Fruit fly (Drosophila melanogaster) whole organism, prepupa: ENCODE results near the gene CG15742.

Source experiments
- CG10631 ChIP-seq: fragments of 200-800 bp; sonication (Bioruptor generic); optimal IDR thresholded peaks from 2 replicates; lab custom pipeline; 2016; ENCODE audit warnings: missing biosample characterization, missing genetic modification characterization
- CG10669 ChIP-seq: fragments of 200-800 bp; sonication (Bioruptor generic); optimal IDR thresholded peaks from 3 replicates; lab custom pipeline; 2018; ENCODE audit warnings: missing biosample characterization, mild to moderate bottlenecking, missing genetic modification characterization, moderate library complexity
- CG11294 ChIP-seq: fragments of 200-800 bp; sonication (Bioruptor generic); IDR thresholded peaks from 2 replicates; pipeline ENCODE4 v1.3.6; 2022; ENCODE audit warnings: missing biosample characterization, missing genetic modification characterization
- CG11762 ChIP-seq: fragments of 200-800 bp; sonication (Bioruptor generic); optimal IDR thresholded peaks from 3 replicates; lab custom pipeline; 2016; ENCODE audit warnings: missing biosample characterization, missing genetic modification characterization; ENCODE audit not compliant: insufficient read depth
- CG11902 ChIP-seq: fragments of 200-800 bp; sonication (Bioruptor generic); optimal IDR thresholded peaks from 3 replicates; lab custom pipeline; 2016; ENCODE audit warnings: missing biosample characterization, missing genetic modification characterization
- CG3032 ChIP-seq: fragments of 200-800 bp; optimal IDR thresholded peaks from 2 replicates; lab custom pipeline; 2019; ENCODE audit warnings: missing biosample characterization, mild to moderate bottlenecking, missing genetic modification characterization, moderate library complexity
- CG31627 ChIP-seq: fragments of 200-800 bp; sonication (Bioruptor generic); optimal IDR thresholded peaks from 3 replicates; lab custom pipeline; 2016; ENCODE audit warnings: missing biosample characterization, missing genetic modification characterization
- CG32006 ChIP-seq: fragments of 200-800 bp; sonication (Bioruptor generic); optimal IDR thresholded peaks from 3 replicates; lab custom pipeline; 2017; ENCODE audit warnings: missing biosample characterization, mild to moderate bottlenecking, missing genetic modification characterization
- CG34406 ChIP-seq: fragments of 200-800 bp; sonication (Bioruptor generic); optimal IDR thresholded peaks from 3 replicates; lab custom pipeline; 2016; ENCODE audit warnings: missing biosample characterization, missing genetic modification characterization
- CG3919 ChIP-seq: fragments of 200-800 bp; sonication (Bioruptor generic); optimal IDR thresholded peaks from 3 replicates; lab custom pipeline; 2016; ENCODE audit warnings: missing biosample characterization, missing genetic modification characterization
- CG4318 ChIP-seq: fragments of 200-800 bp; sonication (Bioruptor generic); optimal IDR thresholded peaks from 3 replicates; lab custom pipeline; 2017; ENCODE audit warnings: missing biosample characterization, mild to moderate bottlenecking, missing genetic modification characterization
- CG6163 ChIP-seq: fragments of 200-800 bp; sonication (Bioruptor generic); IDR thresholded peaks from 3 replicates; pipeline ENCODE4 v1.3.6; 2022; ENCODE audit warnings: missing biosample characterization, missing genetic modification characterization
- CG6792 ChIP-seq: fragments of 200-800 bp; sonication (Bioruptor generic); optimal IDR thresholded peaks from 3 replicates; lab custom pipeline; 2016; ENCODE audit warnings: missing biosample characterization, missing genetic modification characterization
- CG6808 ChIP-seq: fragments of 200-800 bp; sonication (Bioruptor generic); optimal IDR thresholded peaks from 3 replicates; lab custom pipeline; 2017; ENCODE audit warnings: missing biosample characterization, missing genetic modification characterization, mild to moderate bottlenecking, moderate library complexity, missing genetic modification reagents
- CG6854 ChIP-seq: fragments of 200-800 bp; sonication (Bioruptor generic); optimal IDR thresholded peaks from 2 replicates; lab custom pipeline; 2017; ENCODE audit warnings: missing biosample characterization, mild to moderate bottlenecking, missing genetic modification characterization
- CG7368 ChIP-seq: fragments of 200-800 bp; sonication (Bioruptor generic); optimal IDR thresholded peaks from 3 replicates; lab custom pipeline; 2016; ENCODE audit warnings: missing biosample characterization, missing genetic modification characterization
- CG8319 ChIP-seq: fragments of 200-800 bp; sonication (Bioruptor generic); optimal IDR thresholded peaks from 3 replicates; lab custom pipeline; 2016; ENCODE audit warnings: missing biosample characterization, missing genetic modification characterization
- CG8632 ChIP-seq: fragments of 200-800 bp; sonication (Bioruptor generic); optimal IDR thresholded peaks from 3 replicates; lab custom pipeline; 2016; ENCODE audit warnings: missing biosample characterization, missing genetic modification characterization
- CG9139 ChIP-seq: fragments of 200-800 bp; sonication (Bioruptor generic); optimal IDR thresholded peaks from 3 replicates; lab custom pipeline; 2017; ENCODE audit warnings: missing biosample characterization, mild to moderate bottlenecking, missing genetic modification characterization
- Eip75B ChIP-seq: fragments of 200-800 bp; sonication (Bioruptor generic); optimal IDR thresholded peaks from 3 replicates; lab custom pipeline; 2016; ENCODE audit warnings: missing biosample characterization, missing genetic modification characterization
- Eip78C ChIP-seq: fragments of 200-800 bp; sonication (Bioruptor generic); peaks from one replicate; lab custom pipeline; 2016; ENCODE audit warnings: missing biosample characterization, missing genetic modification characterization
- Eip93F ChIP-seq: fragments of 200-800 bp; sonication (Bioruptor generic); optimal IDR thresholded peaks from 2 replicates; lab custom pipeline; 2016; ENCODE audit warnings: missing biosample characterization, mild to moderate bottlenecking, missing genetic modification characterization
- Ets21C ChIP-seq: fragments of 200-800 bp; sonication (Bioruptor generic); optimal IDR thresholded peaks from 3 replicates; lab custom pipeline; 2016; ENCODE audit warnings: missing biosample characterization, missing genetic modification characterization
- Ets96B ChIP-seq: fragments of 200-800 bp; optimal IDR thresholded peaks from 2 replicates; lab custom pipeline; 2019; ENCODE audit warnings: missing biosample characterization, mild to moderate bottlenecking, missing genetic modification characterization, moderate library complexity
- Gug ChIP-seq: fragments of 200-800 bp; sonication (Bioruptor generic); IDR thresholded peaks from 2 replicates; pipeline ENCODE4 v1.3.6; 2022; ENCODE audit warnings: missing biosample characterization, missing genetic modification characterization
- Hr38 ChIP-seq: sonication (Bioruptor generic); optimal IDR thresholded peaks from 2 replicates; lab custom pipeline; 2016; ENCODE audit warnings: missing biosample characterization, missing genetic modification characterization
- Hr39 ChIP-seq: fragments of 200-800 bp; sonication (Bioruptor generic); optimal IDR thresholded peaks from 2 replicates; lab custom pipeline; 2016; ENCODE audit warnings: missing biosample characterization, missing genetic modification characterization
- Hr4 ChIP-seq: fragments of 200-800 bp; sonication (Bioruptor generic); optimal IDR thresholded peaks from 3 replicates; lab custom pipeline; 2016; ENCODE audit warnings: missing biosample characterization, missing genetic modification characterization
- Lpt ChIP-seq: fragments of 200-800 bp; sonication (Bioruptor generic); optimal IDR thresholded peaks from 3 replicates; lab custom pipeline; 2016; ENCODE audit warnings: missing biosample characterization, missing genetic modification characterization
- Met ChIP-seq: fragments of 200-800 bp; sonication (Bioruptor generic); optimal IDR thresholded peaks from 3 replicates; lab custom pipeline; 2016; ENCODE audit warnings: missing biosample characterization, missing genetic modification characterization
- OdsH ChIP-seq: fragments of 200-800 bp; sonication (Bioruptor generic); optimal IDR thresholded peaks from 3 replicates; lab custom pipeline; 2016; ENCODE audit warnings: missing biosample characterization, missing genetic modification characterization
- Smox ChIP-seq: fragments of 200-800 bp; sonication (Bioruptor generic); optimal IDR thresholded peaks from 3 replicates; lab custom pipeline; 2016; ENCODE audit warnings: missing biosample characterization, missing genetic modification characterization
- Sox102F ChIP-seq: fragments of 200-800 bp; sonication (Bioruptor generic); optimal IDR thresholded peaks from 2 replicates; lab custom pipeline; 2016; ENCODE audit warnings: missing biosample characterization, mild to moderate bottlenecking, missing genetic modification characterization
- Sox14 ChIP-seq: fragments of 200-800 bp; sonication (Bioruptor generic); optimal IDR thresholded peaks from 3 replicates; lab custom pipeline; 2016; ENCODE audit warnings: missing biosample characterization, missing genetic modification characterization
- Sox15 ChIP-seq: fragments of 200-800 bp; sonication (Bioruptor generic); optimal IDR thresholded peaks from 3 replicates; lab custom pipeline; 2016; ENCODE audit warnings: missing biosample characterization, missing genetic modification characterization
- achi ChIP-seq: fragments of 200-800 bp; sonication (Bioruptor generic); optimal IDR thresholded peaks from 3 replicates; lab custom pipeline; 2016; ENCODE audit warnings: missing biosample characterization, missing genetic modification characterization
- cyc ChIP-seq: fragments of 200-800 bp; sonication (Bioruptor generic); optimal IDR thresholded peaks from 3 replicates; lab custom pipeline; 2016; ENCODE audit warnings: missing biosample characterization, missing genetic modification characterization
- dsx ChIP-seq: fragments of 200-800 bp; optimal IDR thresholded peaks from 3 replicates; lab custom pipeline; 2019; ENCODE audit warnings: missing biosample characterization, mild to moderate bottlenecking, missing genetic modification characterization, moderate library complexity; ENCODE audit not compliant: poor library complexity, severe bottlenecking
- eg ChIP-seq: fragments of 200-800 bp; sonication (Bioruptor generic); IDR thresholded peaks from 3 replicates; pipeline ENCODE4 v1.3.6; 2022; ENCODE audit warnings: missing biosample characterization, missing genetic modification characterization
- lz ChIP-seq: fragments of 200-800 bp; sonication (Bioruptor generic); optimal IDR thresholded peaks from 3 replicates; lab custom pipeline; 2016; ENCODE audit warnings: missing biosample characterization, missing genetic modification characterization
- pdm3 ChIP-seq: fragments of 200-800 bp; sonication (Bioruptor generic); optimal IDR thresholded peaks from 3 replicates; lab custom pipeline; 2016; ENCODE audit warnings: missing biosample characterization, missing genetic modification characterization
- salr ChIP-seq, 2 experiments: fragments of 200-800 bp; sonication (Bioruptor generic); optimal IDR thresholded peaks; 3 replicates each; lab custom pipeline; 2016 to 2018; ENCODE audit warnings: missing biosample characterization in 2 of 2, missing genetic modification characterization in 2 of 2, mild to moderate bottlenecking in 1 of 2
- spab ChIP-seq: fragments of 200-800 bp; sonication (Bioruptor generic); optimal IDR thresholded peaks from 2 replicates; lab custom pipeline; 2017; ENCODE audit warnings: missing biosample characterization, mild to moderate bottlenecking, missing genetic modification characterization, missing genetic modification reagents
- ss ChIP-seq, 2 experiments: fragments of 200-800 bp; sonication (Bioruptor generic); optimal IDR thresholded peaks; 2 replicates in 1 of 2; 3 replicates in 1 of 2; lab custom pipeline; 2017 to 2018; ENCODE audit warnings: mild to moderate bottlenecking in 2 of 2, missing biosample characterization in 2 of 2, missing genetic modification characterization in 2 of 2, moderate library complexity in 1 of 2
- vri ChIP-seq: fragments of 200-800 bp; sonication (Bioruptor generic); optimal IDR thresholded peaks from 3 replicates; lab custom pipeline; 2016; ENCODE audit warnings: missing biosample characterization, mild to moderate bottlenecking, missing genetic modification characterization

Gene CG15742

DNA sequence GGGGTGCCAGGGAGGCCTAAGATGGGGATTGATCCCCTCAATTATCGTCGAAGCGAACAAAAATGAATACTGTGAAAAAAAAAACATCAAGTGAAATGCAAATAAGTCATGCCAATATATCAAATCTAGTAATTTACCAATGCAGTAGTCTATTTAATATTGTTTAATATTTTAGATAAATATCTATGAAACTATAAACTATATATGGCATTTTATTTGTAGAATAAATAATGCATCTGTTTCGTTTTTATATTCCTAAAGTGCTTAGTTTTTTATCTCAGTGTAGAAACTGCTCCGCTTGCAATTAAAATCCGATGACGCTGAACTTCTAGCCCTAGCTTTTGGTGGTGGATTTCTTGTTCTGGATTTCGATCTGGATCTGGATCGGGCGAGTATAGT is 30.1 kb downstream of the CG15742 start:
- TF ChIP-seq Eip78C (peak; percentile 8), CG3919 (GFP tag; lab: Kevin White, UChicago) (no peak)

DNA sequence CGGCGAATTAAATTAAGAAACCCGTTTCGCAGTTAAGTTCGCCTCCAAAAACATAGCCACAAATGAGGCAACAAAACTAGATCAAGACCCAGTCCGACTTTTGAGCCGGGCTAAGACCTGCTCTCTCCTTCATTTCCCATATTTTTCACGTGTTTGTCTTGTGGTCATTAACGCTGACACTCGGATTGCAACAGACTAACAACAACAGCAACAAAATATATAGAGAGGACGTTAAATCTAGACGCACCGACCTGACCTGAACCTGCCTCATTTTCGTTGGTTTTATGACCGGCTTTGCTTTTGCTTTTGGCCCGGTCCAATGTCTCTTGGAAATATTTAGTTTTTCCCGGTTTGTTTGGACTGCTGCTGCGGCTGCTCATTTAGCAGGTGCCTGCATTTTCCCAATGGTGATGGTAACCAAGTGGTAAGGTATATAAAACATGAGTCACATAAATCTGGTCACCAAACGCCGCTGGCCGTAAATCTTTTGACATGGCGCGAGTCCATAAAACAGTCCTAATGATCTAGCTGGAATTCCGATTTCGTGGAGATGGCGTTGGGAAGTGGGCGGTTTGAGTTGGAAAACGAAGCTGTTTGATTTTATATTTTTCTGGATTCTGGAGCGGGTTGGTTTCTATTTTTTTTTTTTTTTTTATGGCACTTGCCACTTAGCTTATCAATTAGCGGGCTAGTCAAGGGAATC is 30.6 kb downstream of the CG15742 start:
- no peak for TF ChIP-seq CG11762 (GFP tag; lab: Kevin White, UChicago)
- TF ChIP-seq Ets96B (tag; lab: Kevin White, UChicago) = no peak
- TF ChIP-seq CG11294 (GFP tag; lab: Robert Waterston, UW) = no peak
- no peak for TF ChIP-seq CG11902 (GFP tag; lab: Kevin White, UChicago)
- no peak for TF ChIP-seq Met
- TF ChIP-seq dsx (GFP tag; lab: Kevin White, UChicago) = no peak
- no peak for TF ChIP-seq eg
- TF ChIP-seq CG8632 (GFP tag; lab: Kevin White, UChicago) = no peak
- TF ChIP-seq salr (GFP tag; optimal IDR thresholded peaks at IDR 0.05; lab: Kevin White, UChicago) = no peak
- TF ChIP-seq, all 60 proteins: peak for 0

DNA sequence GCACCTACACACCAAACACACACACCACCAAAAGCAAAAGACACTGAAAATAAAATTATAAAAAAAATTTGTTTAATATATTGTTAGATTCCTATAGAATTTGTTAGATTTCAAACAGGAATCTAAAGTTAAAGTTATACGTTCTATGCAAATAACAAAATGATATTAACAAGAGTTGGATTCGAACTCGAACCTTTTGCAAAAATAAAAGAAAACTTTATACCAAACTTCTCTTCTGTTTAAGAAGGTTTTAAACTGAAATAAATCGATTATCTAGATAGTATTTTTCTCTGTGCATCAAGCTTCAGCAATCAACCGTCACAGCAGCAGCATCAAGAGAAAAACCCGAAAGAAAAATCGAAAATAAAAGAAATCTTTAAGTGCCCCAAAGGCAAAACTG is 31.8 kb downstream of the CG15742 start:
- TF ChIP-seq Smox (GFP tag; lab: Kevin White, UChicago) = peak; percentile 5
- peak; percentile 56 for TF ChIP-seq CG3919 (GFP tag; lab: Kevin White, UChicago)
- TF ChIP-seq Sox102F = no peak
- TF ChIP-seq CG32006 (GFP tag; lab: Kevin White, UChicago) = peak; percentile 88
- peak; percentile 47; the same call in 1 of the 2 replicates for TF ChIP-seq Gug (GFP tag; lab: Robert Waterston, UW)
- peak; percentile 71 for TF ChIP-seq achi (GFP tag; lab: Kevin White, UChicago)
- TF ChIP-seq CG6854 (GFP tag; lab: Kevin White, UChicago) = no peak
- peak; percentile 71 for TF ChIP-seq CG4318 (GFP tag; lab: Kevin White, UChicago)
- peak; percentile 78 for TF ChIP-seq Hr4 (GFP tag; lab: Kevin White, UChicago)
- TF ChIP-seq ss (GFP tag; optimal IDR thresholded peaks at IDR 0.05; lab: Kevin White, UChicago) = peak; percentile 50 to 60
- TF ChIP-seq Eip75B = peak; percentile 49
- peak; percentile 35 for TF ChIP-seq CG11762 (GFP tag; lab: Kevin White, UChicago)
- TF ChIP-seq Ets21C (GFP tag; lab: Kevin White, UChicago) = no peak
- TF ChIP-seq cyc (GFP tag; lab: Kevin White, UChicago) = peak; percentile 6
- peak; percentile 32 for TF ChIP-seq CG6792 (GFP tag; lab: Kevin White, UChicago)
- peak; percentile 30; the same call in 1 of the 3 replicates for TF ChIP-seq CG6163
- TF ChIP-seq Sox14 (GFP tag; lab: Kevin White, UChicago) = peak; percentile 27
- peak; percentile 48 for TF ChIP-seq CG10669 (GFP tag; lab: Kevin White, UChicago)
- peak; percentile 19 for TF ChIP-seq CG8319 (GFP tag; lab: Kevin White, UChicago)
- peak; percentile 67 for TF ChIP-seq OdsH (GFP tag; lab: Kevin White, UChicago)
- peak; percentile 94 for TF ChIP-seq Eip78C
- peak; percentile 38 for TF ChIP-seq CG34406 (GFP tag; lab: Kevin White, UChicago)
- peak; percentile 57 for TF ChIP-seq pdm3 (GFP tag; lab: Kevin White, UChicago)
- no peak for TF ChIP-seq Hr38
- TF ChIP-seq CG11294 (GFP tag; lab: Robert Waterston, UW) = no peak
- TF ChIP-seq Ets96B (tag; lab: Kevin White, UChicago) = peak; percentile 59
- TF ChIP-seq CG31627 (GFP tag; lab: Kevin White, UChicago) = no peak
- TF ChIP-seq Hr39 (GFP tag; lab: Kevin White, UChicago) = no peak
- TF ChIP-seq Lpt = peak; percentile 62
- peak; percentile 59 for TF ChIP-seq CG7368
- TF ChIP-seq Met = peak; percentile 26
- TF ChIP-seq eg = peak; percentile 54; the same call in 1 of the 3 replicates
- no peak for TF ChIP-seq Sox15 (GFP tag; lab: Kevin White, UChicago)
- no peak for TF ChIP-seq Eip93F (GFP tag; lab: Kevin White, UChicago)
- TF ChIP-seq CG9139 (GFP tag; lab: Kevin White, UChicago) = no peak
- peak; percentile 44 for TF ChIP-seq spab (GFP tag; lab: Kevin White, UChicago)
- TF ChIP-seq CG11902 (GFP tag; lab: Kevin White, UChicago) = peak; percentile 1
- TF ChIP-seq CG3032 (tag; lab: Kevin White, UChicago) = peak; percentile 63
- peak; percentile 63 for TF ChIP-seq CG10631 (GFP tag; lab: Kevin White, UChicago)
- TF ChIP-seq vri (GFP tag; lab: Kevin White, UChicago) = no peak
- TF ChIP-seq CG6808 = peak; percentile 11
- peak; percentile 18 for TF ChIP-seq lz (GFP tag; lab: Kevin White, UChicago)
